Worm (Caenorhabditis elegans): ENCODE results near the gene Y81B9A.1.

Gene Y81B9A.1

ce11 chrX:9168239-9168638, 24.0 kb upstream of the Y81B9A.1 start, which contains the start of gene B0563.9:
Gene B0563.9, plus strand, starts transcription at chrX:9168539.
- TF ChIP-seq hlh-30 (tag; optimal IDR thresholded peaks at IDR 0.05; ENCODE audit: insufficient read depth) (no peak), ceh-30 (tag; optimal IDR thresholded peaks at IDR 0.05) (no peak), sox-4 (tag; optimal IDR thresholded peaks at IDR 0.05) (no peak), ets-4 (tag; optimal IDR thresholded peaks at IDR 0.05) (no peak), ceh-45 (GFP tag; IDR thresholded peaks at IDR 0.05) (no peak), hlh-8 (tag; optimal IDR thresholded peaks at IDR 0.05) (no peak), dmd-4 (tag; optimal IDR thresholded peaks at IDR 0.05; ENCODE audit: borderline replicate concordance) (no peak), unc-86 (tag; optimal IDR thresholded peaks at IDR 0.05) (no peak), pha-4 (tag; optimal IDR thresholded peaks at IDR 0.05) (no peak), ceh-2 (tag; optimal IDR thresholded peaks at IDR 0.05) (no peak), eyg-1 (tag; optimal IDR thresholded peaks at IDR 0.05) (no peak), ama-1 (optimal IDR thresholded peaks at IDR 0.05) (no peak), pax-1 (tag; optimal IDR thresholded peaks at IDR 0.05) (no peak), pha-2 (tag; optimal IDR thresholded peaks at IDR 0.05) (no peak), dve-1 (tag; optimal IDR thresholded peaks at IDR 0.05) (no peak), syd-9 (tag; optimal IDR thresholded peaks at IDR 0.05) (no peak), pqm-1 (tag; optimal IDR thresholded peaks at IDR 0.05) (no peak), F13H6.1 (tag; optimal IDR thresholded peaks at IDR 0.05) (no peak)

ce11 chrX:9170058-9170457, 22.2 kb upstream of the Y81B9A.1 start:
- no peak for TF ChIP-seq pax-1 (tag; optimal IDR thresholded peaks at IDR 0.05)
- TF ChIP-seq ceh-22 (tag; optimal IDR thresholded peaks at IDR 0.05), result no peak

ce11 chrX:9171241-9171640, 21.0 kb upstream of the Y81B9A.1 start, which contains the start of gene B0563.1:
Gene B0563.1, plus strand, starts transcription at chrX:9171541.
- no peak for TF ChIP-seq ceh-22 (tag; optimal IDR thresholded peaks at IDR 0.05)
- TF ChIP-seq pha-4 (tag; optimal IDR thresholded peaks at IDR 0.05), result no peak
- TF ChIP-seq C08G9.2 (tag; optimal IDR thresholded peaks at IDR 0.05), result no peak
- no peak for TF ChIP-seq ref-2 (tag; optimal IDR thresholded peaks at IDR 0.05)
- TF ChIP-seq unc-55 (GFP tag; optimal IDR thresholded peaks at IDR 0.05), result no peak
- TF ChIP-seq ceh-48 (tag; optimal IDR thresholded peaks at IDR 0.05), result no peak
- TF ChIP-seq che-1 (tag; optimal IDR thresholded peaks at IDR 0.05), result no peak
- no peak for TF ChIP-seq eyg-1 (tag; optimal IDR thresholded peaks at IDR 0.05)
- no peak for TF ChIP-seq ceh-19 (GFP tag; optimal IDR thresholded peaks at IDR 0.05)
- no peak for TF ChIP-seq ztf-16 (tag; optimal IDR thresholded peaks at IDR 0.05)
- TF ChIP-seq K09A11.1 (tag; optimal IDR thresholded peaks at IDR 0.05; ENCODE audit: insufficient read depth), result no peak
- TF ChIP-seq fax-1 (tag; optimal IDR thresholded peaks at IDR 0.05), result no peak
- no peak for TF ChIP-seq nfya-1 (tag; optimal IDR thresholded peaks at IDR 0.05)
- no peak for TF ChIP-seq pax-1 (tag; optimal IDR thresholded peaks at IDR 0.05)
- TF ChIP-seq sox-2 (GFP tag; IDR thresholded peaks at IDR 0.05), result no peak
- TF ChIP-seq hlh-8 (tag; optimal IDR thresholded peaks at IDR 0.05), result no peak
- TF ChIP-seq pha-2 (tag; optimal IDR thresholded peaks at IDR 0.05), result no peak
- TF ChIP-seq ceh-30 (tag; optimal IDR thresholded peaks at IDR 0.05), result no peak

ce11 chrX:9172278-9172677, 20.0 kb upstream of the Y81B9A.1 start, which contains the start of gene B0563.18:
Gene B0563.18, plus strand, starts transcription at chrX:9172578.
- TF ChIP-seq elt-2 (tag; optimal IDR thresholded peaks at IDR 0.05), result no peak
- TF ChIP-seq ama-1 (optimal IDR thresholded peaks at IDR 0.05), result no peak
- TF ChIP-seq syd-9 (tag; optimal IDR thresholded peaks at IDR 0.05), result no peak
- TF ChIP-seq gmeb-2 (tag; optimal IDR thresholded peaks at IDR 0.05), result no peak
- TF ChIP-seq fkh-10 (GFP tag; optimal IDR thresholded peaks at IDR 0.05), result no peak
- TF ChIP-seq pros-1 (tag; optimal IDR thresholded peaks at IDR 0.05), result no peak
- TF ChIP-seq ceh-19 (GFP tag; optimal IDR thresholded peaks at IDR 0.05), result no peak
- TF ChIP-seq npax-4 (tag; optimal IDR thresholded peaks at IDR 0.05), result no peak
- no peak for TF ChIP-seq ets-4 (tag; optimal IDR thresholded peaks at IDR 0.05)
- no peak for TF ChIP-seq rnt-1 (tag; optimal IDR thresholded peaks at IDR 0.05)
- TF ChIP-seq hlh-6 (tag; optimal IDR thresholded peaks at IDR 0.05), result no peak
- TF ChIP-seq C38D4.7 (GFP tag; optimal IDR thresholded peaks at IDR 0.05), result no peak
- TF ChIP-seq nhr-232 (tag; optimal IDR thresholded peaks at IDR 0.05), result no peak
- TF ChIP-seq hlh-30 (tag; optimal IDR thresholded peaks at IDR 0.05; ENCODE audit: insufficient read depth), result no peak
- TF ChIP-seq che-1 (tag; optimal IDR thresholded peaks at IDR 0.05), result no peak
- TF ChIP-seq ceh-48 (tag; optimal IDR thresholded peaks at IDR 0.05), result no peak
- TF ChIP-seq nhr-11 (tag; optimal IDR thresholded peaks at IDR 0.05), result no peak
- TF ChIP-seq ceh-22 (tag; optimal IDR thresholded peaks at IDR 0.05), result no peak
- no peak for TF ChIP-seq ceh-45 (GFP tag; IDR thresholded peaks at IDR 0.05)
